Worm (Caenorhabditis elegans) whole organism, L1 larva: ENCODE measurements around the gene Y73F8A.5.

Source experiments
- C16A3.4 ChIP-seq: fragments of 150-350 bp; optimal IDR thresholded peaks from 2 replicates; lab custom pipeline; 2014; ENCODE audit warnings: missing biosample characterization, missing genetic modification characterization
- C34B4.2 ChIP-seq: sonication (generic microtip); optimal IDR thresholded peaks from 2 replicates; lab custom pipeline; 2017; ENCODE audit warnings: mild to moderate bottlenecking, missing genetic modification characterization, missing compliant biosample characterization
- alr-1 ChIP-seq: fragments of 200-800 bp; sonication (Bioruptor generic); optimal IDR thresholded peaks from 2 replicates; lab custom pipeline; 2018; ENCODE audit warnings: borderline replicate concordance, mild to moderate bottlenecking, missing genetic modification characterization, missing compliant biosample characterization
- aly-2 ChIP-seq: fragments of 150-350 bp; optimal IDR thresholded peaks from 2 replicates; lab custom pipeline; 2014; ENCODE audit warnings: missing biosample characterization, missing genetic modification characterization
- ama-1 ChIP-seq: fragments of 150-350 bp; optimal IDR thresholded peaks from 2 replicates; lab custom pipeline; 2014
- blmp-1 ChIP-seq: fragments of 150-350 bp; optimal IDR thresholded peaks from 2 replicates; lab custom pipeline; 2014; ENCODE audit warnings: missing biosample characterization, missing genetic modification characterization
- ceh-82 ChIP-seq, 3 experiments: fragments of 150-350 bp in 1 of 3; sonication (generic microtip) in 2 of 3; optimal IDR thresholded peaks; 2 replicates each; lab custom pipeline; 2014 to 2017; ENCODE audit warnings: missing biosample characterization in 3 of 3, missing genetic modification characterization in 3 of 3
- ces-1 ChIP-seq: fragments of 150-350 bp; optimal IDR thresholded peaks from 2 replicates; lab custom pipeline; 2014; ENCODE audit warnings: missing biosample characterization, missing genetic modification reagents, missing genetic modification characterization
- dpl-1 ChIP-seq, 3 experiments: fragments of 150-350 bp in 2 of 3; sonication (generic microtip) in 1 of 3; optimal IDR thresholded peaks; 2 replicates each; lab custom pipeline; 2014 to 2017; ENCODE audit warnings: missing biosample characterization in 3 of 3, missing genetic modification characterization in 3 of 3, missing genetic modification reagents in 3 of 3
- dsc-1 ChIP-seq: sonication (generic microtip); optimal IDR thresholded peaks from 2 replicates; lab custom pipeline; 2016; ENCODE audit warnings: mild to moderate bottlenecking, missing genetic modification characterization, missing compliant biosample characterization
- efl-1 ChIP-seq, 4 experiments: fragments of 150-350 bp; optimal IDR thresholded peaks in 3 of 4; peaks in 1 of 4; 1 replicate in 1 of 4; 2 replicates in 3 of 4; lab custom pipeline; 2014; ENCODE audit warnings: missing biosample characterization in 2 of 4, missing genetic modification characterization in 2 of 4, missing genetic modification reagents in 2 of 4
- egl-13 ChIP-seq: sonication (generic microtip); optimal IDR thresholded peaks from 2 replicates; lab custom pipeline; 2016; ENCODE audit warnings: missing genotype, missing genetic modification reagents, missing genetic modification characterization, missing compliant biosample characterization
- elt-2 ChIP-seq: sonication (generic microtip); optimal IDR thresholded peaks from 2 replicates; lab custom pipeline; 2016; ENCODE audit warnings: missing genetic modification characterization, mild to moderate bottlenecking, inconsistent platforms, missing compliant biosample characterization, missing genetic modification reagents
- fkh-10 ChIP-seq: sonication (generic microtip); optimal IDR thresholded peaks from 2 replicates; lab custom pipeline; 2017; ENCODE audit warnings: missing biosample characterization, missing genetic modification reagents, missing genetic modification characterization
- fkh-4 ChIP-seq: sonication (generic microtip); optimal IDR thresholded peaks from 2 replicates; lab custom pipeline; 2016; ENCODE audit warnings: missing compliant biosample characterization, missing genetic modification characterization, borderline replicate concordance
- fkh-8 ChIP-seq: sonication (generic microtip); optimal IDR thresholded peaks from 2 replicates; lab custom pipeline; 2016; ENCODE audit warnings: mild to moderate bottlenecking, missing genetic modification characterization, missing compliant biosample characterization
- irx-1 ChIP-seq: sonication (generic microtip); optimal IDR thresholded peaks from 2 replicates; lab custom pipeline; 2016; ENCODE audit warnings: missing genetic modification characterization, missing compliant biosample characterization
- lin-14 ChIP-seq: fragments of 200-800 bp; sonication (Bioruptor generic); optimal IDR thresholded peaks from 2 replicates; lab custom pipeline; 2018; ENCODE audit warnings: mild to moderate bottlenecking, missing genetic modification characterization, moderate library complexity, missing compliant biosample characterization
- lin-15B ChIP-seq: fragments of 150-350 bp; sonication (generic microtip); optimal IDR thresholded peaks from 3 replicates; lab custom pipeline; 2014; ENCODE audit warnings: missing biosample characterization, missing genetic modification characterization
- lsy-2 ChIP-seq, 2 experiments: fragments of 150-350 bp; optimal IDR thresholded peaks; 2 replicates each; lab custom pipeline; 2014; ENCODE audit warnings: missing biosample characterization in 2 of 2, missing genetic modification characterization in 2 of 2
- mab-9 ChIP-seq: fragments of 200-800 bp; sonication (Bioruptor generic); IDR thresholded peaks from 2 replicates; pipeline ENCODE4 v1.3.6; 2022; ENCODE audit warnings: missing genetic modification reagents, missing genetic modification characterization, missing compliant biosample characterization
- mef-2 ChIP-seq: fragments of 150-350 bp; optimal IDR thresholded peaks from 2 replicates; lab custom pipeline; 2014; ENCODE audit warnings: missing biosample characterization, missing genetic modification characterization
- nhr-19 ChIP-seq: fragments of 200-800 bp; sonication (Bioruptor generic); conservative IDR thresholded peaks from 2 replicates; pipeline ENCODE4 v1.3.6; 2022; ENCODE audit warnings: missing genetic modification characterization, missing compliant biosample characterization
- nhr-237 ChIP-seq: fragments of 150-350 bp; optimal IDR thresholded peaks from 2 replicates; lab custom pipeline; 2014; ENCODE audit warnings: missing biosample characterization, missing genetic modification characterization
- nhr-28 ChIP-seq: fragments of 150-350 bp; optimal IDR thresholded peaks from 2 replicates; lab custom pipeline; 2014; ENCODE audit warnings: missing biosample characterization, missing genetic modification characterization
- nhr-71 ChIP-seq: sonication (generic microtip); optimal IDR thresholded peaks from 2 replicates; lab custom pipeline; 2016; ENCODE audit warnings: mild to moderate bottlenecking, missing genetic modification characterization, moderate library complexity, missing compliant biosample characterization
- nhr-77 ChIP-seq: fragments of 150-350 bp; optimal IDR thresholded peaks from 2 replicates; lab custom pipeline; 2014; ENCODE audit warnings: missing biosample characterization, missing genetic modification characterization
- pag-3 ChIP-seq: sonication (generic microtip); optimal IDR thresholded peaks from 2 replicates; lab custom pipeline; 2017; ENCODE audit warnings: missing genetic modification characterization, mild to moderate bottlenecking, missing compliant biosample characterization, antibody characterized with exemption, borderline replicate concordance; ENCODE audit not compliant: insufficient read depth
- skn-1 ChIP-seq: fragments of 150-350 bp; optimal IDR thresholded peaks from 2 replicates; lab custom pipeline; 2014; ENCODE audit warnings: missing biosample characterization, missing genetic modification characterization
- snpc-4 ChIP-seq: fragments of 150-350 bp; optimal IDR thresholded peaks from 2 replicates; lab custom pipeline; 2014; ENCODE audit warnings: missing biosample characterization, missing genetic modification characterization
- snu-23 ChIP-seq: sonication (generic microtip); optimal IDR thresholded peaks from 2 replicates; lab custom pipeline; 2016; ENCODE audit warnings: missing genetic modification characterization, missing compliant biosample characterization
- sptf-1 ChIP-seq: fragments of 150-350 bp; optimal IDR thresholded peaks from 2 replicates; lab custom pipeline; 2014; ENCODE audit warnings: missing biosample characterization, missing genetic modification characterization
- sup-37 ChIP-seq: fragments of 200-800 bp; sonication (Bioruptor generic); optimal IDR thresholded peaks from 2 replicates; lab custom pipeline; 2018; ENCODE audit warnings: mild to moderate bottlenecking, missing genetic modification characterization, missing compliant biosample characterization
- tlp-1 ChIP-seq: fragments of 150-350 bp; optimal IDR thresholded peaks from 2 replicates; lab custom pipeline; 2014; ENCODE audit warnings: missing biosample characterization, missing genetic modification characterization
- unc-62 ChIP-seq: fragments of 150-350 bp; optimal IDR thresholded peaks from 2 replicates; lab custom pipeline; 2014; ENCODE audit warnings: missing biosample characterization, missing genetic modification reagents, missing genetic modification characterization
- unc-86 ChIP-seq: sonication (generic microtip); optimal IDR thresholded peaks from 2 replicates; lab custom pipeline; 2016; ENCODE audit warnings: missing genetic modification characterization, missing compliant biosample characterization
- zip-4 ChIP-seq: fragments of 200-800 bp; sonication (Bioruptor generic); optimal IDR thresholded peaks from 2 replicates; lab custom pipeline; 2018; ENCODE audit warnings: mild to moderate bottlenecking, missing genetic modification characterization, moderate library complexity, missing compliant biosample characterization
- ztf-11 ChIP-seq, 2 experiments: sonication (generic microtip); optimal IDR thresholded peaks; 2 replicates each; lab custom pipeline; 2016 to 2017; ENCODE audit warnings: missing genetic modification characterization in 2 of 2, missing biosample characterization in 1 of 2, missing compliant biosample characterization in 1 of 2

Gene Y73F8A.5

DNA sequence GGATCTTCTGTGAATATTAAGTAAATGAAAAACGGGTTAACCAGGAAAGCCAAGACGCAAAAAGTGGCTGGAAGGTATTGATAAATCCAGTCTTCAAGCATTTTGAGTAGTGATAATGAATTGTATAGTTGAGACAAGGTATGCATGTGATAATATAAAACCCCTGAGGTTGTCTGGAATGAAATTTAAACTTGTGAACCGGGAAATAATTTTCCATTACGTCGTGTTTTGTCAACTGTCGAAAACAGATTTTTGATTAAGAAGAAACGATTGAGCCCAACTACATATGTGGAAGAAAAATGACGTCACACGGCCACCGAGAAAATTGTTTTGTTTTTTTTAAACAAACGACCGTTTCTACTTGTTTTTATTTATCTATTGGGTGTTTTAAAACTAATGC lies 7.5 kb upstream of the Y73F8A.5 start, which contains the start of gene srj-42:
Gene srj-42, minus strand, starts transcription at position 101 of the 400 bp plus-strand sequence.
- TF ChIP-seq unc-62 (GFP tag; lab: Kevin White, UChicago) = no peak
- no peak for TF ChIP-seq ceh-82 (tag; optimal IDR thresholded peaks at IDR 0.05; lab: Kevin White, UChicago)
- no peak for TF ChIP-seq mab-9 (GFP tag; lab: Robert Waterston, UW)
- no peak for TF ChIP-seq aly-2 (tag; lab: Kevin White, UChicago)
- TF ChIP-seq tlp-1 = no peak
- no peak for TF ChIP-seq nhr-28
- no peak for TF ChIP-seq ama-1 (lab: Kevin White, UChicago)
- TF ChIP-seq egl-13 (tag; lab: Kevin White, UChicago) = no peak
- TF ChIP-seq fkh-8 (tag; lab: Kevin White, UChicago) = no peak
- no peak for TF ChIP-seq C16A3.4 (tag; lab: Kevin White, UChicago)
- TF ChIP-seq, all 84 proteins: peak for 0

- TF ChIP-seq lin-15B (tag; lab: Kevin White, UChicago) = no peak
- peak; percentile 27 for TF ChIP-seq nhr-19 (GFP tag; lab: Robert Waterston, UW)
- peak in 1 of 2 experiments; percentile 59 for TF ChIP-seq lsy-2 (tag; optimal IDR thresholded peaks at IDR 0.05; lab: Kevin White, UChicago)
- TF ChIP-seq tlp-1 = no peak
- TF ChIP-seq nhr-71 (tag; lab: Kevin White, UChicago) = peak; percentile 63
- no peak for TF ChIP-seq irx-1 (tag; lab: Kevin White, UChicago)
- peak; percentile 78 for TF ChIP-seq lin-14
- TF ChIP-seq snu-23 (GFP tag; lab: Kevin White, UChicago) = peak; percentile 40
- no peak for TF ChIP-seq nhr-77 (tag; lab: Kevin White, UChicago)
- TF ChIP-seq mef-2 (tag; lab: Kevin White, UChicago) = no peak
Measured at ce11 chrIV:15274063-15274462, 14.4 kb downstream of the Y73F8A.5 start.

DNA sequence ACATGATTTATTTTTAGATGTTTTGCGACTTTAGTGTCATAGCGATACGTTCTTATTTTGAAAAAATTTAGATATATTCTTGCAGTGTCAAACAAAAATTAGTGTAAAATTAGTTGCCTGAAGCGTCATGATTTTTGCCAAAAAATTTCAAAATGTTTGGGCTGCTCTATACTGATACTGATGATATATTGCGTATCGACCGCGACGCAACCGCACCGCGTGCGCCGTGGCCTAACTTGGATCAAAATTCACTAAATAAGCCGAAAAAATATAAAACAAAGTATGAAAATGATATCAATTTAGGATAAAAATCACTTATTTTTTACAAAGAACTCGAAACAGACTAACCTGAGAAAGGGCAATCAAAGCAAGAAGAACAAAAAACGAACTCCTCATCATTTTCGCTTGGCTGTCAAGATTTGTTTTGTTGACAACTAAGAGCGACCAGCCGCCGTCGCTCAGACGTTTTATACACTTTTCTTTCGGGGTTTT lies 15.7 kb downstream of the Y73F8A.5 start, which contains the start of gene ccg-1:
Gene ccg-1, minus strand, starts transcription at position 442 of the 492 bp plus-strand sequence.
- TF ChIP-seq nhr-237 (tag; lab: Kevin White, UChicago) = no peak
- no peak for TF ChIP-seq skn-1 (tag; lab: Kevin White, UChicago)
- no peak for TF ChIP-seq alr-1
- TF ChIP-seq unc-86 = no peak
- TF ChIP-seq C34B4.2 (tag; lab: Kevin White, UChicago) = no peak
- TF ChIP-seq irx-1 (tag; lab: Kevin White, UChicago) = no peak
- TF ChIP-seq dpl-1 (GFP tag; optimal IDR thresholded peaks at IDR 0.05; lab: Kevin White, UChicago) = no peak
- peak; percentile 11 for TF ChIP-seq dsc-1
- TF ChIP-seq snpc-4 = no peak
- TF ChIP-seq fkh-10 (GFP tag; lab: Kevin White, UChicago) = no peak
- no peak for TF ChIP-seq ztf-11 (tag; optimal IDR thresholded peaks at IDR 0.05; lab: Kevin White, UChicago)
- TF ChIP-seq nhr-71 (tag; lab: Kevin White, UChicago) = peak; percentile 26
- no peak for TF ChIP-seq efl-1 (optimal IDR thresholded peaks at IDR 0.05; lab: Kevin White, UChicago)
- TF ChIP-seq efl-1 (GFP tag; optimal IDR thresholded peaks at IDR 0.05 in 1 of 2; lab: Kevin White, UChicago) = no peak
- no peak for TF ChIP-seq ces-1 (GFP tag; lab: Kevin White, UChicago)
- no peak for TF ChIP-seq blmp-1 (tag; lab: Kevin White, UChicago)
- no peak for TF ChIP-seq elt-2

ce11 chrIV:15280219-15280618 lies 20.6 kb downstream of the Y73F8A.5 start:
- no peak for TF ChIP-seq pag-3 (tag; lab: Kevin White, UChicago)
- no peak for TF ChIP-seq zip-4
- TF ChIP-seq fkh-4 = peak; percentile 67
- no peak for TF ChIP-seq efl-1 (optimal IDR thresholded peaks at IDR 0.05; lab: Kevin White, UChicago)
- no peak for TF ChIP-seq efl-1 (GFP tag; optimal IDR thresholded peaks at IDR 0.05 in 1 of 2; lab: Kevin White, UChicago)
- no peak for TF ChIP-seq C16A3.4 (tag; lab: Kevin White, UChicago)
- TF ChIP-seq sup-37 (GFP tag; lab: Kevin White, UChicago) = no peak
- no peak for TF ChIP-seq blmp-1 (tag; lab: Kevin White, UChicago)
- TF ChIP-seq unc-86 = no peak
- TF ChIP-seq sptf-1 (tag; lab: Kevin White, UChicago) = no peak
- peak; percentile 93 for TF ChIP-seq dsc-1
